Worm (Caenorhabditis elegans) whole organism, late embryonic: ENCODE measurements around the gene prp-6.

ENCODE experiments used
- C38D4.7 ChIP-seq: fragments of 200-800 bp; sonication (Bioruptor generic); optimal IDR thresholded peaks from 2 replicates; lab custom pipeline; 2018; ENCODE audit warnings: mild to moderate bottlenecking, missing genetic modification characterization, moderate library complexity, missing compliant biosample characterization
- F13H6.1 ChIP-seq: sonication (generic microtip); optimal IDR thresholded peaks from 2 replicates; lab custom pipeline; 2016; ENCODE audit warnings: missing genetic modification characterization, missing compliant biosample characterization
- K02D7.2 ChIP-seq: sonication (generic microtip); optimal IDR thresholded peaks from 2 replicates; lab custom pipeline; 2017; ENCODE audit warnings: mild to moderate bottlenecking, missing genetic modification characterization, missing compliant biosample characterization
- K09A11.1 ChIP-seq: sonication (generic microtip); optimal IDR thresholded peaks from 2 replicates; lab custom pipeline; 2017; ENCODE audit warnings: antibody characterized with exemption, mild to moderate bottlenecking, missing genetic modification characterization, missing compliant biosample characterization; ENCODE audit not compliant: insufficient read depth
- ahr-1 ChIP-seq: sonication (generic microtip); optimal IDR thresholded peaks from 2 replicates; lab custom pipeline; 2016; ENCODE audit warnings: missing genetic modification characterization, missing compliant biosample characterization
- ama-1 ChIP-seq: fragments of 150-350 bp; optimal IDR thresholded peaks from 2 replicates; lab custom pipeline; 2014
- ceh-14 ChIP-seq: sonication (generic microtip); optimal IDR thresholded peaks from 2 replicates; lab custom pipeline; 2016; ENCODE audit warnings: missing genotype, missing genetic modification characterization, missing compliant biosample characterization
- ceh-18 ChIP-seq: sonication (generic microtip); optimal IDR thresholded peaks from 2 replicates; lab custom pipeline; 2016; ENCODE audit warnings: missing genetic modification characterization, missing compliant biosample characterization
- ceh-19 ChIP-seq: fragments of 200-800 bp; sonication (Bioruptor generic); optimal IDR thresholded peaks from 2 replicates; lab custom pipeline; 2018; ENCODE audit warnings: mild to moderate bottlenecking, missing genetic modification characterization, missing compliant biosample characterization
- ceh-2 ChIP-seq: sonication (generic microtip); optimal IDR thresholded peaks from 2 replicates; lab custom pipeline; 2016; ENCODE audit warnings: missing genotype, missing genetic modification characterization, missing compliant biosample characterization
- ceh-30 ChIP-seq: fragments of 150-350 bp; optimal IDR thresholded peaks from 2 replicates; lab custom pipeline; 2014; ENCODE audit warnings: missing biosample characterization, missing genetic modification characterization
- ceh-31 ChIP-seq: sonication (generic microtip); optimal IDR thresholded peaks from 2 replicates; lab custom pipeline; 2016; ENCODE audit warnings: missing genetic modification characterization, missing compliant biosample characterization
- ceh-34 ChIP-seq: sonication (generic microtip); optimal IDR thresholded peaks from 2 replicates; lab custom pipeline; 2016; ENCODE audit warnings: mild to moderate bottlenecking, missing genetic modification characterization, missing compliant biosample characterization
- ceh-48 ChIP-seq: sonication (generic microtip); optimal IDR thresholded peaks from 2 replicates; lab custom pipeline; 2016; ENCODE audit warnings: missing genetic modification characterization, inconsistent platforms, missing compliant biosample characterization
- ceh-9 ChIP-seq: sonication (generic microtip); optimal IDR thresholded peaks from 2 replicates; lab custom pipeline; 2016; ENCODE audit warnings: mild to moderate bottlenecking, missing genetic modification characterization, inconsistent platforms, missing compliant biosample characterization
- dmd-4 ChIP-seq: sonication (generic microtip); optimal IDR thresholded peaks from 2 replicates; lab custom pipeline; 2016; ENCODE audit warnings: borderline replicate concordance, missing genetic modification characterization, missing compliant biosample characterization
- dve-1 ChIP-seq: sonication (generic microtip); optimal IDR thresholded peaks from 2 replicates; lab custom pipeline; 2017; ENCODE audit warnings: antibody characterized with exemption, mild to moderate bottlenecking, missing genetic modification characterization, missing compliant biosample characterization
- elt-4 ChIP-seq: sonication (generic microtip); optimal IDR thresholded peaks from 2 replicates; lab custom pipeline; 2016; ENCODE audit warnings: missing genetic modification characterization, missing compliant biosample characterization
- ets-4 ChIP-seq: sonication (generic microtip); optimal IDR thresholded peaks from 2 replicates; lab custom pipeline; 2016; ENCODE audit warnings: missing genetic modification characterization, missing compliant biosample characterization
- eyg-1 ChIP-seq: sonication (generic microtip); optimal IDR thresholded peaks from 2 replicates; lab custom pipeline; 2016; ENCODE audit warnings: missing genotype, missing genetic modification characterization, missing compliant biosample characterization
- gmeb-2 ChIP-seq: sonication (generic microtip); optimal IDR thresholded peaks from 2 replicates; lab custom pipeline; 2016; ENCODE audit warnings: missing genetic modification characterization, inconsistent platforms, missing compliant biosample characterization
- hlh-13 ChIP-seq: fragments of 200-800 bp; sonication (Bioruptor generic); optimal IDR thresholded peaks from 2 replicates; lab custom pipeline; 2018; ENCODE audit warnings: mild to moderate bottlenecking, missing genetic modification characterization, missing compliant biosample characterization
- hlh-15 ChIP-seq: sonication (generic microtip); optimal IDR thresholded peaks from 2 replicates; lab custom pipeline; 2016; ENCODE audit warnings: missing genetic modification characterization, missing compliant biosample characterization
- hlh-30 ChIP-seq: sonication (generic microtip); optimal IDR thresholded peaks from 2 replicates; lab custom pipeline; 2017; ENCODE audit warnings: antibody characterized with exemption, missing genetic modification characterization, missing compliant biosample characterization; ENCODE audit not compliant: insufficient read depth
- hlh-6 ChIP-seq: sonication (generic microtip); optimal IDR thresholded peaks from 2 replicates; lab custom pipeline; 2016; ENCODE audit warnings: missing genotype, missing genetic modification characterization, missing compliant biosample characterization
- lim-6 ChIP-seq: sonication (generic microtip); optimal IDR thresholded peaks from 2 replicates; lab custom pipeline; 2016; ENCODE audit warnings: missing genetic modification characterization, missing compliant biosample characterization
- madf-2 ChIP-seq: sonication (generic microtip); optimal IDR thresholded peaks from 2 replicates; lab custom pipeline; 2017; ENCODE audit warnings: missing genetic modification characterization, missing compliant biosample characterization
- nfya-1 ChIP-seq: sonication (generic microtip); optimal IDR thresholded peaks from 2 replicates; lab custom pipeline; 2017; ENCODE audit warnings: missing genetic modification characterization, mild to moderate bottlenecking, missing compliant biosample characterization, antibody characterized with exemption, moderate library complexity
- nhr-11 ChIP-seq: fragments of 150-350 bp; optimal IDR thresholded peaks from 2 replicates; lab custom pipeline; 2014; ENCODE audit warnings: missing biosample characterization, missing genetic modification characterization
- nhr-232 ChIP-seq: sonication (generic microtip); optimal IDR thresholded peaks from 2 replicates; lab custom pipeline; 2016; ENCODE audit warnings: missing genetic modification characterization, missing compliant biosample characterization
- odd-2 ChIP-seq: sonication (generic microtip); optimal IDR thresholded peaks from 2 replicates; lab custom pipeline; 2017; ENCODE audit warnings: antibody characterized with exemption, mild to moderate bottlenecking, missing genetic modification characterization, missing compliant biosample characterization
- pag-3 ChIP-seq: sonication (generic microtip); optimal IDR thresholded peaks from 2 replicates; lab custom pipeline; 2016; ENCODE audit warnings: missing compliant biosample characterization, missing genetic modification characterization, borderline replicate concordance
- pat-9 ChIP-seq: fragments of 200-800 bp; sonication (Bioruptor generic); optimal IDR thresholded peaks from 2 replicates; lab custom pipeline; 2018; ENCODE audit warnings: mild to moderate bottlenecking, missing genetic modification characterization, moderate library complexity, missing compliant biosample characterization
- pax-1 ChIP-seq: fragments of 150-350 bp; optimal IDR thresholded peaks from 2 replicates; lab custom pipeline; 2014; ENCODE audit warnings: missing biosample characterization, missing genetic modification characterization
- pha-2 ChIP-seq: sonication (generic microtip); optimal IDR thresholded peaks from 2 replicates; lab custom pipeline; 2017; ENCODE audit warnings: mild to moderate bottlenecking, missing genetic modification characterization, missing compliant biosample characterization
- pqm-1 ChIP-seq: sonication (generic microtip); optimal IDR thresholded peaks from 2 replicates; lab custom pipeline; 2016; ENCODE audit warnings: missing genetic modification characterization, missing compliant biosample characterization
- ref-2 ChIP-seq: sonication (generic microtip); optimal IDR thresholded peaks from 2 replicates; lab custom pipeline; 2016; ENCODE audit warnings: missing genetic modification characterization, missing compliant biosample characterization
- sdc-2 ChIP-seq: sonication (generic microtip); optimal IDR thresholded peaks from 2 replicates; lab custom pipeline; 2016; ENCODE audit warnings: missing genotype, missing genetic modification characterization, missing compliant biosample characterization
- sox-2 ChIP-seq: fragments of 200-800 bp; sonication (Bioruptor generic); IDR thresholded peaks from 2 replicates; pipeline ENCODE4 v1.3.6; 2022; ENCODE audit warnings: missing genetic modification reagents, missing genetic modification characterization, missing compliant biosample characterization
- syd-9 ChIP-seq: sonication (generic microtip); optimal IDR thresholded peaks from 2 replicates; lab custom pipeline; 2016; ENCODE audit warnings: mild to moderate bottlenecking, missing genetic modification characterization, moderate library complexity, missing compliant biosample characterization
- tbx-2 ChIP-seq: sonication (generic microtip); optimal IDR thresholded peaks from 2 replicates; lab custom pipeline; 2016; ENCODE audit warnings: missing genetic modification characterization, missing compliant biosample characterization
- tbx-7 ChIP-seq: sonication (generic microtip); optimal IDR thresholded peaks from 2 replicates; lab custom pipeline; 2016; ENCODE audit warnings: missing genotype, missing genetic modification characterization, missing compliant biosample characterization
- ttx-3 ChIP-seq: sonication (generic microtip); optimal IDR thresholded peaks from 2 replicates; lab custom pipeline; 2016; ENCODE audit warnings: missing genetic modification reagents, missing genetic modification characterization, missing compliant biosample characterization
- unc-3 ChIP-seq, 2 experiments: fragments of 200-800 bp in 1 of 2; sonication (Bioruptor generic) in 1 of 2; sonication (generic microtip) in 1 of 2; conservative IDR thresholded peaks in 1 of 2; optimal IDR thresholded peaks in 1 of 2; 2 replicates each; pipeline versions ENCODE4 v1.3.6 to Lab custom; 2016 to 2022; ENCODE audit warnings: missing compliant biosample characterization in 2 of 2, missing genetic modification characterization in 2 of 2, missing genetic modification reagents in 1 of 2
- unc-42 ChIP-seq: sonication (generic microtip); optimal IDR thresholded peaks from 2 replicates; lab custom pipeline; 2016; ENCODE audit warnings: missing genotype, missing genetic modification characterization, missing compliant biosample characterization
- unc-55 ChIP-seq: sonication (generic microtip); optimal IDR thresholded peaks from 2 replicates; lab custom pipeline; 2017; ENCODE audit warnings: missing biosample characterization, missing genetic modification reagents, missing genetic modification characterization

The prp-6 gene

ce11 chrV:18066257-18066783 is 44.0 kb downstream of the prp-6 start, which contains the start of gene Y59A8B.8:
Gene Y59A8B.8, minus strand, starts transcription at chrV:18066307.
- TF ChIP-seq ttx-3 (tag; lab: Kevin White, UChicago), result no peak
- peak; percentile 49 for TF ChIP-seq unc-42

ce11 chrV:18079163-18079562 is 56.9 kb downstream of the prp-6 start:
- no peak for TF ChIP-seq nhr-11 (tag; lab: Kevin White, UChicago)
- no peak for TF ChIP-seq pag-3
- TF ChIP-seq pha-2 (tag; lab: Kevin White, UChicago), result no peak
- no peak for TF ChIP-seq gmeb-2 (tag; lab: Kevin White, UChicago)
- peak; percentile 21 for TF ChIP-seq dve-1 (tag; lab: Kevin White, UChicago)
- TF ChIP-seq ceh-34, result peak; percentile 39
- TF ChIP-seq madf-2 (tag; lab: Kevin White, UChicago), result no peak
- no peak for TF ChIP-seq ref-2 (tag; lab: Kevin White, UChicago)
- TF ChIP-seq ceh-9 (tag; lab: Kevin White, UChicago), result no peak
- no peak for TF ChIP-seq sox-2 (GFP tag; lab: Robert Waterston, UW)
- no peak for TF ChIP-seq eyg-1
- TF ChIP-seq pat-9 (tag; lab: Kevin White, UChicago), result no peak
- no peak for TF ChIP-seq ahr-1 (tag; lab: Kevin White, UChicago)
- TF ChIP-seq tbx-2 (tag; lab: Kevin White, UChicago), result peak; percentile 45
- TF ChIP-seq elt-4 (tag; lab: Kevin White, UChicago), result no peak
- no peak for TF ChIP-seq dmd-4 (tag; lab: Kevin White, UChicago)
- TF ChIP-seq ceh-31 (tag; lab: Kevin White, UChicago), result peak; percentile 76
- TF ChIP-seq sdc-2, result no peak
- no peak for TF ChIP-seq ceh-14
- TF ChIP-seq pax-1 (tag; lab: Kevin White, UChicago), result no peak
- no peak for TF ChIP-seq ets-4 (tag; lab: Kevin White, UChicago)
- peak; percentile 74 for TF ChIP-seq hlh-30 (tag; lab: Kevin White, UChicago)
- peak; percentile 38 for TF ChIP-seq unc-42
- TF ChIP-seq ceh-2 (tag; lab: Kevin White, UChicago), result no peak
- no peak for TF ChIP-seq ttx-3 (tag; lab: Kevin White, UChicago)
- no peak for TF ChIP-seq nhr-232 (tag; lab: Kevin White, UChicago)
- no peak for TF ChIP-seq hlh-6 (tag; lab: Kevin White, UChicago)
- no peak for TF ChIP-seq K09A11.1 (tag; lab: Kevin White, UChicago)
- no peak for TF ChIP-seq ama-1 (lab: Kevin White, UChicago)
- no peak for TF ChIP-seq syd-9 (tag; lab: Kevin White, UChicago)
- no peak for TF ChIP-seq F13H6.1 (tag; lab: Kevin White, UChicago)
- peak; percentile 68 for TF ChIP-seq unc-55
- TF ChIP-seq pqm-1 (tag; lab: Kevin White, UChicago), result no peak
- no peak for TF ChIP-seq C38D4.7
- TF ChIP-seq K02D7.2 (tag; lab: Kevin White, UChicago), result no peak
- no peak for TF ChIP-seq hlh-15 (tag; lab: Kevin White, UChicago)
- TF ChIP-seq unc-3 (GFP tag; conservative IDR thresholded peaks at IDR 0.05; lab: Robert Waterston, UW), result no peak
- no peak for TF ChIP-seq unc-3 (tag; optimal IDR thresholded peaks at IDR 0.05; lab: Kevin White, UChicago)
- no peak for TF ChIP-seq lim-6
- no peak for TF ChIP-seq ceh-19 (GFP tag; lab: Kevin White, UChicago)
- TF ChIP-seq odd-2 (tag; lab: Kevin White, UChicago), result no peak
- TF ChIP-seq ceh-18 (tag; lab: Kevin White, UChicago), result peak; percentile 24
- no peak for TF ChIP-seq tbx-7 (tag; lab: Kevin White, UChicago)
- peak; percentile 70 for TF ChIP-seq nfya-1 (tag; lab: Kevin White, UChicago)
- TF ChIP-seq ceh-30 (tag; lab: Kevin White, UChicago), result peak; percentile 75
- TF ChIP-seq hlh-13 (GFP tag; lab: Kevin White, UChicago), result no peak
- TF ChIP-seq ceh-48 (tag; lab: Kevin White, UChicago), result peak; percentile 100
